Worm (Caenorhabditis elegans): ENCODE data around the gene cpg-7.

DNA sequence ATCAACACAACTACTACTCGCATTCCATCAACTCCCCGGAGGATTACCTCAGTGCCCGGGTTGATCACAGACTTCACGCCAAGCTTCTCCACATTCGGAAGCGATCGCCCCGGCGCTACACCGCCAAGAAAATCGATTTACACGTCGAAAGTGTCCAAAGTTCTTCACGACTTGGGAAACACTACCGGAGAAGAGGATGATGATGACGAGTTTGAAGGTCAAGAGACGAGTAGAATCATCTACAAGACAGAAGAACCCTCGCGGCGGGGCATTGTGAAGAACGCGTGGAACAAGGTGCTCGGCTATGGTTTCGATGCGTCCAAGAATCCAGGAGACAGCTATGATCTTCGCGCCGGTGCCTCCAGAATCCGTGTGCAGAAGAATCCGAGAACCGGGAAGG is 45.0 kb downstream of the cpg-7 start:
- TF ChIP-seq lsy-2 (tag; optimal IDR thresholded peaks at IDR 0.05) (no peak), fkh-10 (GFP tag; optimal IDR thresholded peaks at IDR 0.05) (no peak), xbp-1 (tag; optimal IDR thresholded peaks at IDR 0.05) (no peak), efl-1 (optimal IDR thresholded peaks at IDR 0.05) (no peak), efl-1 (GFP tag; optimal IDR thresholded peaks at IDR 0.05 in 1 of 2) (peak in 1 of 2 experiments; percentile 91), isw-1 (GFP tag; IDR thresholded peaks at IDR 0.05) (no peak), hlh-17 (GFP tag; optimal IDR thresholded peaks at IDR 0.05; ENCODE audit: borderline replicate concordance) (no peak), elt-2 (tag; optimal IDR thresholded peaks at IDR 0.05) (no peak), fos-1 (tag; optimal IDR thresholded peaks at IDR 0.05) (no peak)
